Fruit fly (Drosophila melanogaster) whole organism, embryonic: Measurements from ENCODE around the gene tutl.

Experiments
- Aef1 ChIP-seq: fragments of 200-800 bp; sonication (Bioruptor generic); IDR thresholded peaks from 3 replicates; pipeline ENCODE4 v1.3.6; 2022; ENCODE audit warnings: missing biosample characterization, missing genetic modification characterization
- Atf3 ChIP-seq: fragments of 200-800 bp; sonication (Bioruptor generic); optimal IDR thresholded peaks from 3 replicates; lab custom pipeline; 2016; ENCODE audit warnings: missing biosample characterization, missing genetic modification characterization
- CG10543 ChIP-seq: fragments of 200-800 bp; sonication (Bioruptor generic); optimal IDR thresholded peaks from 3 replicates; lab custom pipeline; 2017; ENCODE audit warnings: missing biosample characterization, mild to moderate bottlenecking, missing genetic modification characterization, moderate library complexity
- CG12769 ChIP-seq: fragments of 200-800 bp; sonication (Bioruptor generic); optimal IDR thresholded peaks from 2 replicates; lab custom pipeline; 2019; ENCODE audit warnings: missing biosample characterization, mild to moderate bottlenecking, missing genetic modification characterization, moderate library complexity
- CG15479 ChIP-seq: fragments of 200-800 bp; sonication (Bioruptor generic); optimal IDR thresholded peaks from 3 replicates; lab custom pipeline; 2019; ENCODE audit warnings: missing biosample characterization, mild to moderate bottlenecking, missing genetic modification characterization, moderate library complexity
- CG15696 ChIP-seq: fragments of 200-800 bp; sonication (Bioruptor generic); optimal IDR thresholded peaks from 2 replicates; lab custom pipeline; 2019; ENCODE audit warnings: missing biosample characterization, mild to moderate bottlenecking, missing genetic modification characterization, moderate library complexity
- CG18262 ChIP-seq: fragments of 200-800 bp; optimal IDR thresholded peaks from 3 replicates; lab custom pipeline; 2019; ENCODE audit warnings: missing biosample characterization, mild to moderate bottlenecking, missing genetic modification characterization, moderate library complexity
- CG3065 ChIP-seq: fragments of 200-800 bp; sonication (Bioruptor generic); optimal IDR thresholded peaks from 2 replicates; lab custom pipeline; 2016; ENCODE audit warnings: missing biosample characterization, missing genetic modification characterization
- CG32767 ChIP-seq: fragments of 200-800 bp; sonication (Bioruptor generic); IDR thresholded peaks from 2 replicates; pipeline ENCODE4 v1.3.6; 2022; ENCODE audit warnings: missing biosample characterization, missing genetic modification characterization
- CG6791 ChIP-seq: fragments of 200-800 bp; sonication (Bioruptor generic); IDR thresholded peaks from 3 replicates; pipeline ENCODE4 v1.3.6; 2022; ENCODE audit warnings: missing biosample characterization, missing genetic modification characterization; ENCODE audit not compliant: partially characterized antibody
- CG7357 ChIP-seq: fragments of 200-800 bp; sonication (Bioruptor generic); IDR thresholded peaks from 3 replicates; pipeline ENCODE4 v1.3.6; 2022; ENCODE audit warnings: missing biosample characterization, missing genetic modification characterization
- CG8359 ChIP-seq: fragments of 200-800 bp; sonication (Bioruptor generic); optimal IDR thresholded peaks from 2 replicates; lab custom pipeline; 2017; ENCODE audit warnings: missing biosample characterization, mild to moderate bottlenecking, missing genetic modification characterization, borderline replicate concordance
- CG8388 ChIP-seq: fragments of 200-800 bp; sonication (Bioruptor generic); optimal IDR thresholded peaks from 2 replicates; lab custom pipeline; 2019; ENCODE audit warnings: missing biosample characterization, mild to moderate bottlenecking, missing genetic modification characterization, moderate library complexity
- CG9932 ChIP-seq: fragments of 200-800 bp; sonication (Bioruptor generic); IDR thresholded peaks from 2 replicates; pipeline ENCODE4 v1.3.6; 2022; ENCODE audit warnings: missing biosample characterization, missing genetic modification characterization
- D19A ChIP-seq: fragments of 200-800 bp; optimal IDR thresholded peaks from 3 replicates; lab custom pipeline; 2019; ENCODE audit warnings: missing biosample characterization, mild to moderate bottlenecking, missing genetic modification characterization, moderate library complexity
- Dad ChIP-seq: fragments of 200-800 bp; sonication (Bioruptor generic); optimal IDR thresholded peaks from 3 replicates; lab custom pipeline; 2016; ENCODE audit warnings: missing biosample characterization, missing genetic modification characterization
- Dfd ChIP-seq, 2 experiments: fragments of >200 bp; optimal IDR thresholded peaks; 2 replicates each; lab custom pipeline; 2017; ENCODE audit warnings: missing biosample characterization in 2 of 2, missing genetic modification characterization in 2 of 2
- H2.0 ChIP-seq: fragments of 200-800 bp; sonication (Bioruptor generic); IDR thresholded peaks from 2 replicates; pipeline ENCODE4 v1.3.6; 2022; ENCODE audit warnings: missing biosample characterization, missing genetic modification characterization
- Med ChIP-seq: fragments of 200-800 bp; sonication (Bioruptor generic); peaks from one replicate; lab custom pipeline; 2016; ENCODE audit warnings: missing biosample characterization, missing genetic modification characterization, mild to moderate bottlenecking, inconsistent platforms, moderate library complexity
- NFAT ChIP-seq: fragments of 200-800 bp; sonication (Bioruptor generic); IDR thresholded peaks from 2 replicates; pipeline ENCODE4 v1.3.6; 2022; ENCODE audit warnings: missing biosample characterization, missing genetic modification characterization
- NK7.1 ChIP-seq: fragments of 200-800 bp; sonication (Bioruptor generic); optimal IDR thresholded peaks from 3 replicates; lab custom pipeline; 2016; ENCODE audit warnings: missing biosample characterization, missing genetic modification characterization
- Nf-YB ChIP-seq: fragments of 200-800 bp; sonication (Bioruptor generic); optimal IDR thresholded peaks from 3 replicates; lab custom pipeline; 2019; ENCODE audit warnings: missing biosample characterization, mild to moderate bottlenecking, missing genetic modification characterization, moderate library complexity
- Oli ChIP-seq: fragments of 200-800 bp; sonication (Bioruptor generic); optimal IDR thresholded peaks from 2 replicates; lab custom pipeline; 2018; ENCODE audit warnings: missing biosample characterization, mild to moderate bottlenecking, missing genetic modification characterization, moderate library complexity
- Pdp1 ChIP-seq, 2 experiments: fragments of 200-800 bp; sonication (Bioruptor generic); optimal IDR thresholded peaks; 3 replicates each; lab custom pipeline; 2016; ENCODE audit warnings: missing biosample characterization in 2 of 2, missing genetic modification characterization in 2 of 2, mild to moderate bottlenecking in 1 of 2, moderate library complexity in 1 of 2
- abd-A ChIP-seq: fragments of 200-800 bp; sonication (Bioruptor generic); optimal IDR thresholded peaks from 3 replicates; lab custom pipeline; 2019; ENCODE audit warnings: missing biosample characterization, mild to moderate bottlenecking, missing genetic modification characterization, moderate library complexity
- cg ChIP-seq: fragments of 200-800 bp; sonication (Bioruptor generic); optimal IDR thresholded peaks from 3 replicates; lab custom pipeline; 2019; ENCODE audit warnings: missing biosample characterization, mild to moderate bottlenecking, missing genetic modification characterization, moderate library complexity
- chinmo ChIP-seq: fragments of 200-800 bp; sonication (Bioruptor generic); IDR thresholded peaks from 4 replicates; pipeline ENCODE4 v1.3.6; 2022; ENCODE audit warnings: missing biosample characterization, missing genetic modification characterization; ENCODE audit not compliant: partially characterized antibody
- crp ChIP-seq, 2 experiments: fragments of 200-800 bp; sonication (Bioruptor generic); optimal IDR thresholded peaks; 2 replicates in 1 of 2; 3 replicates in 1 of 2; lab custom pipeline; 2017; ENCODE audit warnings: missing biosample characterization in 2 of 2, missing genetic modification characterization in 2 of 2, mild to moderate bottlenecking in 1 of 2, moderate library complexity in 1 of 2
- dimm ChIP-seq: fragments of 200-800 bp; sonication (Bioruptor generic); IDR thresholded peaks from 2 replicates; pipeline ENCODE4 v1.3.6; 2022; ENCODE audit warnings: missing biosample characterization, missing genetic modification characterization
- ftz-f1 ChIP-seq: fragments of 200-800 bp; sonication (Bioruptor generic); optimal IDR thresholded peaks from 2 replicates; lab custom pipeline; 2016; ENCODE audit warnings: missing biosample characterization, missing genetic modification characterization
- gem ChIP-seq: fragments of 200-800 bp; sonication (Bioruptor generic); optimal IDR thresholded peaks from 2 replicates; lab custom pipeline; 2019; ENCODE audit warnings: missing biosample characterization, mild to moderate bottlenecking, missing genetic modification characterization, moderate library complexity
- grn ChIP-seq: fragments of 200-800 bp; sonication (Bioruptor generic); optimal IDR thresholded peaks from 3 replicates; lab custom pipeline; 2017; ENCODE audit warnings: missing biosample characterization, missing genetic modification characterization
- mirr ChIP-seq: fragments of 200-800 bp; sonication (Bioruptor generic); optimal IDR thresholded peaks from 3 replicates; lab custom pipeline; 2018; ENCODE audit warnings: missing biosample characterization, mild to moderate bottlenecking, missing genetic modification characterization
- prd ChIP-seq, 3 experiments: fragments of >200 bp in 2 of 3; fragments of 200-800 bp in 1 of 3; sonication (Bioruptor generic) in 1 of 3; optimal IDR thresholded peaks in 2 of 3; IDR thresholded peaks in 1 of 3; 2 replicates in 2 of 3; 3 replicates in 1 of 3; pipeline versions ENCODE4 v1.3.6 to Lab custom; 2017 to 2022; ENCODE audit warnings: missing biosample characterization in 1 of 3, missing genetic modification characterization in 1 of 3
- row ChIP-seq: fragments of 200-800 bp; sonication (Bioruptor generic); IDR thresholded peaks from 3 replicates; pipeline ENCODE4 v1.3.6; 2022; ENCODE audit warnings: missing biosample characterization, missing genetic modification characterization
- sr ChIP-seq: fragments of 200-800 bp; sonication (Bioruptor generic); IDR thresholded peaks from 3 replicates; pipeline ENCODE4 v1.3.6; 2022; ENCODE audit warnings: missing biosample characterization, missing genetic modification characterization
- sug ChIP-seq: fragments of 200-800 bp; optimal IDR thresholded peaks from 2 replicates; lab custom pipeline; 2019; ENCODE audit warnings: missing biosample characterization, mild to moderate bottlenecking, missing genetic modification characterization, moderate library complexity
- vvl ChIP-seq: fragments of 200-800 bp; sonication (Bioruptor generic); IDR thresholded peaks from 2 replicates; pipeline ENCODE4 v1.3.6; 2022; ENCODE audit warnings: missing biosample characterization, missing genetic modification characterization

tutl gene

dm6 chr2L:4334971-4335436 lies 52.1 kb downstream of the tutl start (continued):
- TF ChIP-seq NK7.1 (GFP tag; lab: Kevin White, UChicago) (no peak), CG18262 (peak; percentile 2), Aef1 (GFP tag; lab: Robert Waterston, UW) (0 out of 3 replicates have a peak, but pooled peaks have one; percentile 12), gem (tag; lab: Kevin White, UChicago) (peak; percentile 21), crp (GFP tag; optimal IDR thresholded peaks at IDR 0.05; lab: Kevin White, UChicago) (peak in 1 of 2 experiments; percentile 33), prd (optimal IDR thresholded peaks at IDR 0.05; lab: Kevin White, UChicago) (no peak), prd (GFP tag; IDR thresholded peaks at IDR 0.05; lab: Robert Waterston, UW) (peak; percentile 15; the same call in 1 of the 3 replicates), Dad (no peak), sug (peak; percentile 86), CG3065 (GFP tag; lab: Kevin White, UChicago) (no peak), CG6791 (GFP tag; lab: Robert Waterston, UW) (no peak), dimm (no peak), row (GFP tag; lab: Robert Waterston, UW) (peak; percentile 41; the same call in 1 of the 3 replicates)
- TF ChIP-seq, all 482 proteins: peak for 47

- TF ChIP-seq NFAT (no peak), Atf3 (GFP tag; lab: Kevin White, UChicago) (peak; percentile 16), Med (GFP tag; lab: Kevin White, UChicago) (peak; percentile 52), CG9932 (GFP tag; lab: Robert Waterston, UW) (no peak), vvl (peak; percentile 44; the same call in 1 of the 2 replicates), CG8359 (no peak), CG8388 (GFP tag; lab: Kevin White, UChicago) (no peak), D19A (tag; lab: Kevin White, UChicago) (peak; percentile 44), sr (GFP tag; lab: Robert Waterston, UW) (no peak), CG7357 (GFP tag; lab: Robert Waterston, UW) (no peak), chinmo (GFP tag; lab: Robert Waterston, UW) (peak; percentile 91), CG15479 (GFP tag; lab: Kevin White, UChicago) (peak; percentile 35), cg (GFP tag; lab: Kevin White, UChicago) (peak; percentile 82), Pdp1 (GFP tag; optimal IDR thresholded peaks at IDR 0.05; lab: Kevin White, UChicago) (peak in 1 of 2 experiments; percentile 78), Nf-YB (no peak), mirr (GFP tag; lab: Kevin White, UChicago) (peak; percentile 58), Dfd (GFP tag; optimal IDR thresholded peaks at IDR 0.05; lab: Kevin White, UChicago) (no peak), CG10543 (GFP tag; lab: Kevin White, UChicago) (peak; percentile 29), CG12769 (tag; lab: Kevin White, UChicago) (peak; percentile 21), abd-A (peak; percentile 0), ftz-f1 (GFP tag; lab: Kevin White, UChicago) (peak; percentile 21), H2.0 (no peak), Oli (tag; lab: Kevin White, UChicago) (no peak), CG15696 (no peak), CG32767 (GFP tag; lab: Robert Waterston, UW) (no peak), grn (no peak)
Measured at dm6 chr2L:4335979-4336378, 53.0 kb downstream of the tutl start.
